Worm (Caenorhabditis elegans) whole organism, L4 larva: ENCODE results near the gene Y55B1BR.8.

Experiments
- F10B5.3 ChIP-seq: sonication (generic microtip); optimal IDR thresholded peaks from 2 replicates; lab custom pipeline; 2016; ENCODE audit warnings: mild to moderate bottlenecking, missing genetic modification characterization, missing compliant biosample characterization
- F26F4.8 ChIP-seq: fragments of 200-800 bp; sonication (Bioruptor generic); conservative IDR thresholded peaks from 2 replicates; pipeline ENCODE4 v1.3.6; 2022; ENCODE audit warnings: missing genetic modification characterization, missing compliant biosample characterization
- F37D6.2 ChIP-seq: sonication (generic microtip); optimal IDR thresholded peaks from 2 replicates; lab custom pipeline; 2016; ENCODE audit warnings: mild to moderate bottlenecking, missing genetic modification characterization, missing compliant biosample characterization
- F44E2.7 ChIP-seq: fragments of 200-800 bp; sonication (Bioruptor generic); IDR thresholded peaks from 2 replicates; pipeline ENCODE4 v2.1.2; 2022; ENCODE audit warnings: missing genetic modification characterization, missing compliant biosample characterization
- T20F7.1 ChIP-seq: fragments of 200-800 bp; sonication (Bioruptor generic); optimal IDR thresholded peaks from 2 replicates; lab custom pipeline; 2018; ENCODE audit warnings: mild to moderate bottlenecking, missing genetic modification characterization, missing compliant biosample characterization
- Y105C5A.15 ChIP-seq: fragments of 200-800 bp; sonication (Bioruptor generic); IDR thresholded peaks from 2 replicates; pipeline ENCODE4 v1.3.6; 2022; ENCODE audit warnings: missing genetic modification characterization, missing compliant biosample characterization
- Y48G9A.11 ChIP-seq: fragments of 200-800 bp; sonication (Bioruptor generic); IDR thresholded peaks from 2 replicates; pipeline ENCODE4 v1.3.6; 2022; ENCODE audit warnings: missing genetic modification reagents, missing genetic modification characterization, missing compliant biosample characterization
- Y5F2A.4 ChIP-seq: fragments of 200-800 bp; sonication (Bioruptor generic); optimal IDR thresholded peaks from 2 replicates; lab custom pipeline; 2018; ENCODE audit warnings: mild to moderate bottlenecking, missing genetic modification characterization, missing compliant biosample characterization
- ZK546.5 ChIP-seq, 2 experiments: sonication (generic microtip); optimal IDR thresholded peaks; 2 replicates each; lab custom pipeline; 2017; ENCODE audit warnings: missing biosample characterization in 2 of 2, missing genetic modification characterization in 2 of 2
- ama-1 ChIP-seq: fragments of 150-350 bp; optimal IDR thresholded peaks from 2 replicates; lab custom pipeline; 2014; ENCODE audit warnings: inconsistent platforms, mixed read lengths
- ceh-82 ChIP-seq: sonication (generic microtip); optimal IDR thresholded peaks from 2 replicates; lab custom pipeline; 2017; ENCODE audit warnings: missing biosample characterization, missing genetic modification characterization
- daf-12 ChIP-seq: fragments of 150-350 bp; optimal IDR thresholded peaks from 2 replicates; lab custom pipeline; 2014; ENCODE audit warnings: missing biosample characterization, missing genetic modification reagents, missing genetic modification characterization
- daf-19 ChIP-seq: fragments of 200-800 bp; sonication (Bioruptor generic); conservative IDR thresholded peaks from 2 replicates; pipeline ENCODE4 v1.3.6; 2022; ENCODE audit warnings: missing genetic modification characterization, missing compliant biosample characterization
- daf-8 ChIP-seq: fragments of 200-800 bp; sonication (Bioruptor generic); IDR thresholded peaks from 2 replicates; pipeline ENCODE4 v1.3.6; 2022; ENCODE audit warnings: missing genetic modification characterization, missing compliant biosample characterization
- dmd-8 ChIP-seq: fragments of 200-800 bp; sonication (Bioruptor generic); IDR thresholded peaks from 2 replicates; pipeline ENCODE4 v1.3.6; 2022; ENCODE audit warnings: missing genetic modification characterization, missing compliant biosample characterization
- dpl-1 ChIP-seq: fragments of 150-350 bp; optimal IDR thresholded peaks from 2 replicates; lab custom pipeline; 2014; ENCODE audit warnings: missing biosample characterization, missing genetic modification reagents, missing genetic modification characterization
- duxl-1 ChIP-seq: sonication (generic microtip); optimal IDR thresholded peaks from 2 replicates; lab custom pipeline; 2016; ENCODE audit warnings: mild to moderate bottlenecking, missing genetic modification characterization, moderate library complexity, missing compliant biosample characterization; ENCODE audit not compliant: poor library complexity
- fkh-10 ChIP-seq: fragments of 150-350 bp; optimal IDR thresholded peaks from 2 replicates; lab custom pipeline; 2014; ENCODE audit warnings: missing biosample characterization, missing genetic modification reagents, missing genetic modification characterization
- gei-8 ChIP-seq: fragments of 200-800 bp; sonication (Bioruptor generic); optimal IDR thresholded peaks from 2 replicates; lab custom pipeline; 2018; ENCODE audit warnings: mild to moderate bottlenecking, missing genetic modification characterization, missing compliant biosample characterization
- hif-1 ChIP-seq, 2 experiments: sonication (generic microtip); optimal IDR thresholded peaks; 2 replicates each; lab custom pipeline; 2016 to 2017; ENCODE audit warnings: missing compliant biosample characterization in 2 of 2, missing genetic modification characterization in 2 of 2, missing genetic modification reagents in 2 of 2, missing genotype in 2 of 2, mild to moderate bottlenecking in 1 of 2
- hlh-11 ChIP-seq: fragments of 200-800 bp; sonication (Bioruptor generic); optimal IDR thresholded peaks from 2 replicates; lab custom pipeline; 2018; ENCODE audit warnings: mild to moderate bottlenecking, missing genetic modification characterization, missing compliant biosample characterization
- lim-7 ChIP-seq: fragments of 200-800 bp; sonication (Bioruptor generic); IDR thresholded peaks from 2 replicates; pipeline ENCODE4 v1.3.6; 2022; ENCODE audit warnings: missing genetic modification characterization, missing compliant biosample characterization
- lin-1 ChIP-seq: fragments of 200-800 bp; sonication (Bioruptor generic); IDR thresholded peaks from 2 replicates; pipeline ENCODE4 v1.3.6; 2022; ENCODE audit warnings: missing genetic modification reagents, missing genetic modification characterization, missing compliant biosample characterization
- lin-15B ChIP-seq: fragments of 150-350 bp; sonication (generic microtip); optimal IDR thresholded peaks from 3 replicates; lab custom pipeline; 2014; ENCODE audit warnings: missing biosample characterization, missing genetic modification characterization
- lin-29 ChIP-seq: fragments of 200-800 bp; sonication (Bioruptor generic); IDR thresholded peaks from 2 replicates; pipeline ENCODE4 v1.3.6; 2022; ENCODE audit warnings: missing genetic modification reagents, missing genetic modification characterization, missing compliant biosample characterization
- lin-38 ChIP-seq: fragments of 200-800 bp; sonication (Bioruptor generic); IDR thresholded peaks from 2 replicates; pipeline ENCODE4 v1.3.6; 2022; ENCODE audit warnings: missing genetic modification reagents, missing genetic modification characterization, missing compliant biosample characterization
- lin-39 ChIP-seq: fragments of 150-350 bp; optimal IDR thresholded peaks from 2 replicates; lab custom pipeline; 2014; ENCODE audit warnings: missing biosample characterization, missing genetic modification reagents, missing genetic modification characterization
- madf-5 ChIP-seq, 2 experiments: fragments of 200-800 bp; sonication (Bioruptor generic); IDR thresholded peaks; 2 replicates each; pipeline ENCODE4 v1.3.6; 2022; ENCODE audit warnings: missing compliant biosample characterization in 2 of 2, missing genetic modification characterization in 2 of 2
- mdl-1 ChIP-seq, 2 experiments: fragments of 150-350 bp in 1 of 2; sonication (generic microtip) in 1 of 2; optimal IDR thresholded peaks; 2 replicates each; lab custom pipeline; 2014 to 2017; ENCODE audit warnings: missing biosample characterization in 2 of 2, missing genetic modification characterization in 2 of 2
- mep-1 ChIP-seq: fragments of 150-350 bp; sonication (generic microtip); optimal IDR thresholded peaks from 3 replicates; lab custom pipeline; 2014; ENCODE audit warnings: missing biosample characterization, missing genetic modification characterization
- mes-2 ChIP-seq: sonication (generic microtip); optimal IDR thresholded peaks from 2 replicates; lab custom pipeline; 2016; ENCODE audit warnings: missing genotype, mild to moderate bottlenecking, missing genetic modification characterization, missing compliant biosample characterization; ENCODE audit not compliant: poor library complexity, severe bottlenecking
- nhr-11 ChIP-seq: fragments of 150-350 bp; optimal IDR thresholded peaks from 2 replicates; lab custom pipeline; 2014; ENCODE audit warnings: missing biosample characterization, missing genetic modification characterization
- nhr-111 ChIP-seq: fragments of 200-800 bp; sonication (Bioruptor generic); optimal IDR thresholded peaks from 2 replicates; lab custom pipeline; 2018; ENCODE audit warnings: mild to moderate bottlenecking, missing genetic modification characterization, missing compliant biosample characterization
- nhr-237 ChIP-seq: sonication (generic microtip); optimal IDR thresholded peaks from 2 replicates; lab custom pipeline; 2017; ENCODE audit warnings: missing biosample characterization, missing genetic modification characterization
- nhr-28 ChIP-seq: fragments of 150-350 bp; optimal IDR thresholded peaks from 2 replicates; lab custom pipeline; 2014; ENCODE audit warnings: missing biosample characterization, missing genetic modification characterization
- nhr-42 ChIP-seq: fragments of 200-800 bp; sonication (Bioruptor generic); IDR thresholded peaks from 2 replicates; pipeline ENCODE4 v1.3.6; 2022; ENCODE audit warnings: missing genetic modification characterization, missing compliant biosample characterization
- nhr-76 ChIP-seq: fragments of 150-350 bp; optimal IDR thresholded peaks from 2 replicates; lab custom pipeline; 2014; ENCODE audit warnings: missing biosample characterization, missing genetic modification characterization
- nhr-77 ChIP-seq: fragments of 150-350 bp; optimal IDR thresholded peaks from 2 replicates; lab custom pipeline; 2014; ENCODE audit warnings: missing biosample characterization, missing genetic modification characterization
- php-3 ChIP-seq: fragments of 200-800 bp; sonication (Bioruptor generic); IDR thresholded peaks from 2 replicates; pipeline ENCODE4 v1.3.6; 2022; ENCODE audit warnings: missing genetic modification reagents, missing genetic modification characterization, missing compliant biosample characterization
- saeg-2 ChIP-seq: fragments of 200-800 bp; sonication (Bioruptor generic); IDR thresholded peaks from 2 replicates; pipeline ENCODE4 v1.3.6; 2022; ENCODE audit warnings: missing genetic modification reagents, missing genetic modification characterization, missing compliant biosample characterization
- skn-1 ChIP-seq: fragments of 150-350 bp; optimal IDR thresholded peaks from 2 replicates; lab custom pipeline; 2014; ENCODE audit warnings: missing biosample characterization, missing genetic modification characterization
- snpc-4 ChIP-seq: fragments of 150-350 bp; optimal IDR thresholded peaks from 2 replicates; lab custom pipeline; 2014; ENCODE audit warnings: missing biosample characterization, missing genetic modification characterization
- spr-3 ChIP-seq: fragments of 200-800 bp; sonication (Bioruptor generic); optimal IDR thresholded peaks from 2 replicates; lab custom pipeline; 2018; ENCODE audit warnings: mild to moderate bottlenecking, missing genetic modification characterization, missing compliant biosample characterization
- unc-62 ChIP-seq, 3 experiments: fragments of 150-350 bp in 1 of 3; sonication (generic microtip); optimal IDR thresholded peaks in 2 of 3; peaks in 1 of 3; 1 replicate in 1 of 3; 2 replicates in 2 of 3; lab custom pipeline; 2014 to 2017; ENCODE audit warnings: missing biosample characterization in 3 of 3, missing genetic modification characterization in 3 of 3, missing genetic modification reagents in 3 of 3, missing genotype in 1 of 3
- vab-7 ChIP-seq: fragments of 200-800 bp; sonication (Bioruptor generic); IDR thresholded peaks from 2 replicates; pipeline ENCODE4 v1.3.6; 2022; ENCODE audit warnings: missing genetic modification reagents, missing genetic modification characterization, missing compliant biosample characterization
- zfp-2 ChIP-seq: sonication (generic microtip); optimal IDR thresholded peaks from 2 replicates; lab custom pipeline; 2016; ENCODE audit warnings: mild to moderate bottlenecking, missing genetic modification characterization, missing compliant biosample characterization
- zfp-3 ChIP-seq: fragments of 200-800 bp; sonication (Bioruptor generic); conservative IDR thresholded peaks from 2 replicates; pipeline ENCODE4 v1.3.6; 2022; ENCODE audit warnings: missing genetic modification reagents, missing genetic modification characterization, missing compliant biosample characterization
- zip-11 ChIP-seq: fragments of 200-800 bp; sonication (Bioruptor generic); IDR thresholded peaks from 2 replicates; pipeline ENCODE4 v1.3.6; 2022; ENCODE audit warnings: missing genetic modification characterization, missing compliant biosample characterization
- zip-2 ChIP-seq: fragments of 150-350 bp; optimal IDR thresholded peaks from 2 replicates; lab custom pipeline; 2014; ENCODE audit warnings: missing biosample characterization, missing genetic modification characterization
- ztf-11 ChIP-seq: fragments of 150-350 bp; optimal IDR thresholded peaks from 2 replicates; lab custom pipeline; 2014; ENCODE audit warnings: missing biosample characterization, missing genetic modification characterization

Y55B1BR.8 gene

ce11 chrIII:429038-429437 is 15.2 kb upstream of the Y55B1BR.8 start, which contains the start of gene cec-8:
Gene cec-8, plus strand, starts transcription at chrIII:429338.
- TF ChIP-seq nhr-77 (tag; lab: Kevin White, UChicago), result no peak
- TF ChIP-seq vab-7, result no peak

- TF ChIP-seq gei-8 (GFP tag; lab: Kevin White, UChicago) (no peak), unc-62 (GFP tag; optimal IDR thresholded peaks at IDR 0.05 in 1 of 2; lab: Kevin White, UChicago) (peak in 1 of 2 experiments; percentile 98), unc-62 (tag; optimal IDR thresholded peaks at IDR 0.05; lab: Kevin White, UChicago) (no peak), saeg-2 (GFP tag; lab: Robert Waterston, UW) (no peak), ztf-11 (tag; lab: Kevin White, UChicago) (no peak), F44E2.7 (GFP tag; lab: Robert Waterston, UW) (no peak), daf-12 (tag; lab: Kevin White, UChicago) (no peak), nhr-11 (no peak), nhr-237 (tag; lab: Kevin White, UChicago) (no peak), spr-3 (GFP tag; lab: Kevin White, UChicago) (peak; percentile 18), lin-38 (GFP tag; lab: Robert Waterston, UW) (peak; percentile 66), nhr-111 (GFP tag; lab: Kevin White, UChicago) (no peak), ceh-82 (tag; lab: Kevin White, UChicago) (no peak), nhr-42 (no peak), daf-19 (GFP tag; lab: Robert Waterston, UW) (no peak), hif-1 (tag; optimal IDR thresholded peaks at IDR 0.05; lab: Kevin White, UChicago) (peak in 1 of 2 experiments; percentile 50), fkh-10 (GFP tag; lab: Kevin White, UChicago) (no peak), lin-15B (no peak), dpl-1 (GFP tag; lab: Kevin White, UChicago) (peak; percentile 18), ama-1 (no peak), dmd-8 (no peak), zfp-3 (GFP tag; lab: Robert Waterston, UW) (no peak), F10B5.3 (tag; lab: Kevin White, UChicago) (no peak), F37D6.2 (no peak), nhr-76 (no peak), zip-2 (no peak), madf-5 (GFP tag; IDR thresholded peaks at IDR 0.05; lab: Robert Waterston, UW) (no peak), duxl-1 (tag; lab: Kevin White, UChicago) (peak; percentile 33), F26F4.8 (GFP tag; lab: Robert Waterston, UW) (no peak), hlh-11 (tag; lab: Kevin White, UChicago) (peak; percentile 88), nhr-28 (peak; percentile 17), mes-2 (peak; percentile 53), daf-8 (GFP tag; lab: Robert Waterston, UW) (no peak), zfp-2 (no peak), T20F7.1 (no peak), lin-39 (no peak), lim-7 (GFP tag; lab: Robert Waterston, UW) (no peak), mdl-1 (tag; optimal IDR thresholded peaks at IDR 0.05; lab: Kevin White, UChicago) (peak; percentile 37 to 55), php-3 (GFP tag; lab: Robert Waterston, UW) (0 out of 2 replicates have a peak, but pooled peaks have one; percentile 35), Y5F2A.4 (GFP tag; lab: Kevin White, UChicago) (no peak), mep-1 (tag; lab: Kevin White, UChicago) (peak; percentile 84), zip-11 (GFP tag; lab: Robert Waterston, UW) (no peak), skn-1 (tag; lab: Kevin White, UChicago) (no peak), lin-1 (no peak), Y48G9A.11 (GFP tag; lab: Robert Waterston, UW) (no peak), lin-29 (GFP tag; lab: Robert Waterston, UW) (no peak; the same call in 1 of the 2 replicates), Y105C5A.15 (GFP tag; lab: Robert Waterston, UW) (no peak), ZK546.5 (tag; optimal IDR thresholded peaks at IDR 0.05; lab: Kevin White, UChicago) (no peak), snpc-4 (tag; lab: Kevin White, UChicago) (no peak)
Observed at ce11 chrIII:432988-433387, 11.2 kb upstream of the Y55B1BR.8 start.
